Fruit fly (Drosophila melanogaster): ENCODE measurements around the gene prc.

prc gene

DNA sequence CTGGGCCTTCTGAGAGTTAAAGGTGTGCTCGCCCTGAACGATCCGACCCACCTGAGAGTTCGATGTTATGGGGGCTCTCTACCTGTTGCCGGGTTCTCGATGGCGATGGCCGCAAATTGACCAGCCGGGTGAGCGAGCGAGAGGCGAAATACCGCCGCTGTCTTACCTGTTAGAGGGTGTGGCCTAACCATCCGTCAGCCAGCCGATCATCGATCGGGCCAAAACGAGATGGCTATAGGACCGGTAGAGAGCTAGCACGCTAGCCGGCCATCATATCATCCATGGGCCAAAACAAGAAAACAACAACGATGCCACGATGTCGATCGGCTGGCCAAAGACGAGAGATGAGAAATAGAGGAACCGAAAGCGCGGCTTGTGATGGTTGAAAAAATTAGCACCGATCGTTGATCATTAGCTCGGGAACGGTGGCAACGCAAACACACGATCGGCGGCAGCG, 38.6 kb downstream of the prc start, which contains the start of gene byn (continued):
- TF ChIP-seq vfl (GFP tag; optimal IDR thresholded peaks at IDR 0.05) (peak; percentile 5), Max (GFP tag; optimal IDR thresholded peaks at IDR 0.05) (no peak), CG6175 (GFP tag; IDR thresholded peaks at IDR 0.05) (no peak), sob (GFP tag; IDR thresholded peaks at IDR 0.05) (0 out of 2 replicates have a peak, but pooled peaks have one; percentile 13)

- TF ChIP-seq CG17361 (GFP tag; IDR thresholded peaks at IDR 0.05): no peak
- no peak for TF ChIP-seq CG31388 (GFP tag; optimal IDR thresholded peaks at IDR 0.05)
- peak; percentile 44 for TF ChIP-seq Kr (GFP tag; optimal IDR thresholded peaks at IDR 0.05)
- TF ChIP-seq hbn (GFP tag; IDR thresholded peaks at IDR 0.05; ENCODE audit: partially characterized antibody): no peak
- TF ChIP-seq CG15479 (GFP tag; optimal IDR thresholded peaks at IDR 0.05): peak; percentile 79
- TF ChIP-seq cad (GFP tag; optimal IDR thresholded peaks at IDR 0.05): peak; percentile 99
- no peak for TF ChIP-seq Nf-YC (tag; optimal IDR thresholded peaks at IDR 0.05)
- TF ChIP-seq CG3838 (GFP tag; optimal IDR thresholded peaks at IDR 0.05): no peak
- no peak for TF ChIP-seq CG4707 (GFP tag; optimal IDR thresholded peaks at IDR 0.05)
- TF ChIP-seq zen (tag; optimal IDR thresholded peaks at IDR 0.05): peak; percentile 90
- no peak for TF ChIP-seq grn (GFP tag; optimal IDR thresholded peaks at IDR 0.05)
- TF ChIP-seq CG11247 (GFP tag; IDR thresholded peaks at IDR 0.05): 0 out of 2 replicates have a peak, but pooled peaks have one; percentile 2
- TF ChIP-seq CG12104 (GFP tag; optimal IDR thresholded peaks at IDR 0.05): no peak
- TF ChIP-seq CG3163 (GFP tag; optimal IDR thresholded peaks at IDR 0.05): no peak
- TF ChIP-seq CG7271 (tag; optimal IDR thresholded peaks at IDR 0.05): peak; percentile 91
- TF ChIP-seq tll (GFP tag; optimal IDR thresholded peaks at IDR 0.05): peak in 1 of 2 experiments; percentile 81
- no peak for TF ChIP-seq CG8388 (GFP tag; optimal IDR thresholded peaks at IDR 0.05)
- TF ChIP-seq D (optimal IDR thresholded peaks at IDR 0.05): peak; percentile 41
- no peak for TF ChIP-seq D (GFP tag; optimal IDR thresholded peaks at IDR 0.05)
Observed at dm6 chr3L:11925382-11925781, 40.5 kb downstream of the prc start.

DNA sequence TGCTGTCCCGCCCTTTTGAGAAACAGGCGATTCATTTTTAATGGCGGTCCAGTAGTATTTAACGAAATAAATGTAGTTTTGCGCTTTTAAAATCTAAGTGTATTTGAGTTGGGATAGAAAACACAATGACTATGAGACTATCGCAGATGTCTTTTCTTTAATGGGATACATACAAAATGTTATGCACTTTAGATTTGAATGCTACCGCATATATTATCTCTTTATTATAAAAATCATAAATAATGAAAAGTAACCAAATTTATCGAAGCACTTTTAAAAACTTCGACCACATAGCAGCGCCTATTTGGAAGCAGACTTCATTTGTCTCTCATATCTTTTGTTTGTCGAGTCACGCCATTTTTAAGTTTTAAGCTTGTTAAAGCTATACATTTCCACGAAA, 41.3 kb downstream of the prc start, which contains the start of gene SdhAL:
SdhAL (minus strand) TSS at position 101 of the 400 bp plus-strand sequence.
- TF ChIP-seq CG11696 (GFP tag; IDR thresholded peaks at IDR 0.05) (no peak), CG3847 (GFP tag; IDR thresholded peaks at IDR 0.05) (no peak), CG15696 (tag; optimal IDR thresholded peaks at IDR 0.05) (no peak), H2.0 (GFP tag; IDR thresholded peaks at IDR 0.05) (no peak), NC2α (GFP tag; optimal IDR thresholded peaks at IDR 0.05) (no peak), fru (optimal IDR thresholded peaks at IDR 0.05) (no peak), Hey (tag; optimal IDR thresholded peaks at IDR 0.05) (no peak), CG8924 (tag; optimal IDR thresholded peaks at IDR 0.05) (no peak), h (optimal IDR thresholded peaks at IDR 0.05) (no peak), pb (GFP tag; optimal IDR thresholded peaks at IDR 0.05) (no peak), HLHmδ (GFP tag; optimal IDR thresholded peaks at IDR 0.05) (no peak), gce (GFP tag; IDR thresholded peaks at IDR 0.05) (no peak)

DNA sequence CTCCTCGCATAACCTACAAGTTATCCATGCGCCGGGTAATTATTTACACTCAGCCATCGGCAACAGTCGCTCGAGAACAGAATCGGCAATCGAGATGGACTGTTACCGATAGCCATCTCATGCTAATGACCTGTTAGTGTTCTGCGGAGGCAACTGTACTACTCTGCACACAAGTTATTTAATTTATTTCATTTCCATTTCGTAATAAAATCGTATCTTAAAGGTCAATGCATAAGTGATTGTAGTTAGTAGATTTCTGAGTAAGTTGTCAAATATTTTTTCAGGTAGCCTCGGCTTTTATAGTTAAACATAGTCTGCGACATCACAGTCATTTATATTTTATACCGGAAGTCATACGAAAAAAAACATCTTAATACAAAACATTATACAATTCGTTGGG, 44.7 kb downstream of the prc start, which contains the start of gene CG11588:
CG11588 (plus strand) TSS at position 301 of the 400 bp plus-strand sequence.
- no peak for TF ChIP-seq Atf-2 (GFP tag; optimal IDR thresholded peaks at IDR 0.05)
- TF ChIP-seq tap (tag; optimal IDR thresholded peaks at IDR 0.05): no peak
- no peak for TF ChIP-seq mirr (GFP tag; optimal IDR thresholded peaks at IDR 0.05)
- no peak for TF ChIP-seq inv (GFP tag; IDR thresholded peaks at IDR 0.05; ENCODE audit: partially characterized antibody)
- TF ChIP-seq CG10267 (tag; optimal IDR thresholded peaks at IDR 0.05): no peak
- no peak for TF ChIP-seq CG32772 (GFP tag; IDR thresholded peaks at IDR 0.05)
- no peak for TF ChIP-seq CG30403 (GFP tag; optimal IDR thresholded peaks at IDR 0.05)
- no peak for TF ChIP-seq Trl (optimal IDR thresholded peaks at IDR 0.05)
- no peak for TF ChIP-seq Trl (GFP tag; optimal IDR thresholded peaks at IDR 0.05)
- TF ChIP-seq Aef1 (GFP tag; IDR thresholded peaks at IDR 0.05): no peak
- TF ChIP-seq CG10431 (GFP tag; optimal IDR thresholded peaks at IDR 0.05): no peak
- no peak for TF ChIP-seq Sin3A (optimal IDR thresholded peaks at IDR 0.05)
- no peak for TF ChIP-seq sisA (GFP tag; IDR thresholded peaks at IDR 0.05)

All from whole organism, embryonic.